Fruit fly (Drosophila melanogaster): ENCODE results near the gene Fuca.

The Fuca gene

dm6 chr3L:11491222-11491873, 31.2 kb downstream of the Fuca start (continued):
- peak; percentile 33 for TF ChIP-seq B-H2 (GFP tag; optimal IDR thresholded peaks at IDR 0.05)
- TF ChIP-seq fd64A (GFP tag; optimal IDR thresholded peaks at IDR 0.05) = no peak
- TF ChIP-seq CTCF (GFP tag; optimal IDR thresholded peaks at IDR 0.05) = no peak
- no peak for TF ChIP-seq fu2 (GFP tag; optimal IDR thresholded peaks at IDR 0.05)
- TF ChIP-seq PHDP (tag; optimal IDR thresholded peaks at IDR 0.05) = peak; percentile 75
- no peak for TF ChIP-seq CG10565 (GFP tag; optimal IDR thresholded peaks at IDR 0.05)
- peak; percentile 85 for TF ChIP-seq CG2120 (GFP tag; optimal IDR thresholded peaks at IDR 0.05)
- peak; percentile 34 for TF ChIP-seq CG16815 (GFP tag; optimal IDR thresholded peaks at IDR 0.05)
- peak; percentile 57 for TF ChIP-seq CG13624 (GFP tag; optimal IDR thresholded peaks at IDR 0.05)
- TF ChIP-seq luna (GFP tag; optimal IDR thresholded peaks at IDR 0.05) = peak; percentile 9
- TF ChIP-seq CG8290 (GFP tag; optimal IDR thresholded peaks at IDR 0.05) = no peak
- peak in 1 of 2 experiments; percentile 83 for TF ChIP-seq CG8290 (tag; optimal IDR thresholded peaks at IDR 0.05)
- no peak for TF ChIP-seq CG3838 (GFP tag; optimal IDR thresholded peaks at IDR 0.05)
- no peak for TF ChIP-seq nerfin-2 (GFP tag; IDR thresholded peaks at IDR 0.05; ENCODE audit: partially characterized antibody)
- TF ChIP-seq CkIIα-i1 (GFP tag; IDR thresholded peaks at IDR 0.05) = no peak
- TF ChIP-seq gro (GFP tag; optimal IDR thresholded peaks at IDR 0.05) = peak; percentile 77
- TF ChIP-seq ham (GFP tag; IDR thresholded peaks at IDR 0.05) = no peak
- TF ChIP-seq CG17328 (GFP tag; IDR thresholded peaks at IDR 0.05) = peak; percentile 68
- peak; percentile 49 for TF ChIP-seq CG18619 (GFP tag; optimal IDR thresholded peaks at IDR 0.05)
- no peak for TF ChIP-seq Lhr (GFP tag; optimal IDR thresholded peaks at IDR 0.05)
- no peak for TF ChIP-seq CG8478 (optimal IDR thresholded peaks at IDR 0.05)
- no peak for TF ChIP-seq Mes4 (GFP tag; optimal IDR thresholded peaks at IDR 0.05)
- TF ChIP-seq gce (GFP tag; IDR thresholded peaks at IDR 0.05) = no peak
- no peak for TF ChIP-seq CG10431 (GFP tag; optimal IDR thresholded peaks at IDR 0.05)
- peak; percentile 27 for TF ChIP-seq pho (GFP tag; optimal IDR thresholded peaks at IDR 0.05)
- TF ChIP-seq Vsx1 (GFP tag; optimal IDR thresholded peaks at IDR 0.05) = no peak
- TF ChIP-seq Hmx (GFP tag; optimal IDR thresholded peaks at IDR 0.05) = no peak
- TF ChIP-seq her (GFP tag; optimal IDR thresholded peaks at IDR 0.05) = peak; percentile 48
- TF ChIP-seq CG11085 (GFP tag; IDR thresholded peaks at IDR 0.05) = no peak
- TF ChIP-seq zf30C (GFP tag; optimal IDR thresholded peaks at IDR 0.05) = no peak
- no peak for TF ChIP-seq CG4328 (GFP tag; optimal IDR thresholded peaks at IDR 0.05)
- no peak for TF ChIP-seq CG1024 (GFP tag; IDR thresholded peaks at IDR 0.05)
- TF ChIP-seq ro (GFP tag; IDR thresholded peaks at IDR 0.05) = no peak
- no peak for TF ChIP-seq tup (GFP tag; optimal IDR thresholded peaks at IDR 0.05)
- TF ChIP-seq CG3726 (GFP tag; IDR thresholded peaks at IDR 0.05) = no peak
- TF ChIP-seq sob (GFP tag; IDR thresholded peaks at IDR 0.05) = peak; percentile 80
- no peak for TF ChIP-seq CG15479 (GFP tag; optimal IDR thresholded peaks at IDR 0.05)
- peak; percentile 49; the same call in 1 of the 2 replicates for TF ChIP-seq CG32767 (GFP tag; IDR thresholded peaks at IDR 0.05)
- peak; percentile 42 for TF ChIP-seq eyg (GFP tag; optimal IDR thresholded peaks at IDR 0.05)
- TF ChIP-seq CG13894 (tag; optimal IDR thresholded peaks at IDR 0.05) = no peak
- TF ChIP-seq jigr1 (GFP tag; IDR thresholded peaks at IDR 0.05) = no peak
- TF ChIP-seq chinmo (GFP tag; IDR thresholded peaks at IDR 0.05; ENCODE audit: partially characterized antibody) = no peak
- peak; percentile 53; the same call in 1 of the 2 replicates for TF ChIP-seq CG14014 (GFP tag; IDR thresholded peaks at IDR 0.05)
- TF ChIP-seq Stat92E (GFP tag; optimal IDR thresholded peaks at IDR 0.05) = peak in 1 of 3 experiments; percentile 27
- no peak for TF ChIP-seq CG6791 (GFP tag; IDR thresholded peaks at IDR 0.05; ENCODE audit: partially characterized antibody)
- TF ChIP-seq BEAF-32 (GFP tag; optimal IDR thresholded peaks at IDR 0.05) = no peak
- TF ChIP-seq otp (GFP tag; IDR thresholded peaks at IDR 0.05) = peak; percentile 55; the same call in 1 of the 3 replicates
- peak; percentile 17 for TF ChIP-seq Myb (GFP tag; optimal IDR thresholded peaks at IDR 0.05)
- TF ChIP-seq HLHmδ (GFP tag; optimal IDR thresholded peaks at IDR 0.05) = no peak
- TF ChIP-seq caup (GFP tag; optimal IDR thresholded peaks at IDR 0.05; ENCODE audit: severe bottlenecking) = peak; percentile 45
- TF ChIP-seq CG13424 (tag; optimal IDR thresholded peaks at IDR 0.05) = peak; percentile 68
